Worm (Caenorhabditis elegans) whole organism, L3 larva: ENCODE data around the gene spas-1.

Experiments
- fos-1 ChIP-seq: fragments of 150-350 bp; optimal IDR thresholded peaks from 2 replicates; lab custom pipeline; 2014; ENCODE audit warnings: missing biosample characterization, missing genetic modification characterization
- unc-62 ChIP-seq: fragments of 150-350 bp; sonication (generic microtip); optimal IDR thresholded peaks from 4 replicates; lab custom pipeline; 2014; ENCODE audit warnings: missing biosample characterization, missing genetic modification reagents, missing genetic modification characterization

DNA sequence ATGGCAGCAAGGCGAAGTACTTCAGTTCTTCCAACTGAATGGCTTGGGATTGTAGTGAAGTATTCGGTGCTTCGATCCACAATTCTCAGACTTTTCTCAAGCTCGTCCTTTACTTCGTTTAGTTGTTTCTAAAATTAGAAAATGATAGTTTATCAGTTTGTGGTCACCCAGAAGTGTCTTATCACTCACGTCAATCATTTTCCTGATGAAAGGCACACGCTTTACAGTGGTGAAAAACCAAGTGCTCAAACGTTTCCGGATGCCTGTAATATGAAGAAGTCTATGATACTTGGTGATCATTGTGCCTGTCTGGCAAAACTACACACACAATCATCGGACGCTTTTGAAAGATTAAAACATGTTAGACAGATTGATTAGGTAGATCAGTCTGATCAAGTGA lies 29.4 kb upstream of the spas-1 start:
- TF ChIP-seq fos-1 (tag; lab: Kevin White, UChicago), result no peak
- no peak for TF ChIP-seq unc-62 (GFP tag; lab: Kevin White, UChicago)
